Fruit fly (Drosophila melanogaster): ENCODE measurements around the gene CG32277.
A peak's percentile ranks its signal among the peaks of the same experiment; 100 is the strongest.

CG32277 gene

dm6 chr3L:3197464-3197863 lies 7.8 kb downstream of the CG32277 start, which contains the start of gene CG14966 (continued):
- TF ChIP-seq B-H2 (GFP tag; optimal IDR thresholded peaks at IDR 0.05) (peak; percentile 20), Dll (GFP tag; IDR thresholded peaks at IDR 0.05; ENCODE audit: partially characterized antibody) (peak; percentile 91), CG6254 (GFP tag; optimal IDR thresholded peaks at IDR 0.05) (no peak), Awh (GFP tag; IDR thresholded peaks at IDR 0.05) (no peak), Fer3 (tag; optimal IDR thresholded peaks at IDR 0.05) (no peak), CG12219 (GFP tag; optimal IDR thresholded peaks at IDR 0.05) (no peak), CG12155 (GFP tag; optimal IDR thresholded peaks at IDR 0.05) (peak; percentile 32), schlank (tag; optimal IDR thresholded peaks at IDR 0.05) (no peak), crp (GFP tag; optimal IDR thresholded peaks at IDR 0.05) (peak; percentile 84 to 98), twi (tag; optimal IDR thresholded peaks at IDR 0.05) (no peak), dmrt99B (tag; optimal IDR thresholded peaks at IDR 0.05) (no peak), tup (GFP tag; optimal IDR thresholded peaks at IDR 0.05) (no peak), vnd (GFP tag; IDR thresholded peaks at IDR 0.05; ENCODE audit: partially characterized antibody) (peak; percentile 75), CG2875 (GFP tag; optimal IDR thresholded peaks at IDR 0.05) (no peak), Sry-δ (GFP tag; optimal IDR thresholded peaks at IDR 0.05) (peak; percentile 96), HLH54F (GFP tag; optimal IDR thresholded peaks at IDR 0.05) (peak; percentile 42), ase (GFP tag; IDR thresholded peaks at IDR 0.05) (no peak), Hr78 (GFP tag; optimal IDR thresholded peaks at IDR 0.05) (no peak), Lpt (GFP tag; optimal IDR thresholded peaks at IDR 0.05) (no peak), CG3838 (GFP tag; optimal IDR thresholded peaks at IDR 0.05) (no peak), maf-S (GFP tag; optimal IDR thresholded peaks at IDR 0.05) (no peak), kah (GFP tag; optimal IDR thresholded peaks at IDR 0.05) (peak; percentile 15), tin (GFP tag; optimal IDR thresholded peaks at IDR 0.05) (peak; percentile 39), CG7745 (tag; optimal IDR thresholded peaks at IDR 0.05) (no peak), CG13775 (GFP tag; optimal IDR thresholded peaks at IDR 0.05) (no peak), H15 (GFP tag; IDR thresholded peaks at IDR 0.05) (no peak), ken (GFP tag; IDR thresholded peaks at IDR 0.05) (no peak), CG4360 (GFP tag; IDR thresholded peaks at IDR 0.05) (no peak), CG6765 (GFP tag; optimal IDR thresholded peaks at IDR 0.05) (no peak), ewg (GFP tag; optimal IDR thresholded peaks at IDR 0.05) (no peak), sim (GFP tag; IDR thresholded peaks at IDR 0.05) (no peak), ssp (GFP tag; IDR thresholded peaks at IDR 0.05) (no peak), Lhr (GFP tag; optimal IDR thresholded peaks at IDR 0.05) (no peak), Neu2 (GFP tag; optimal IDR thresholded peaks at IDR 0.05; ENCODE audit: borderline replicate concordance) (no peak), CG6654 (GFP tag; optimal IDR thresholded peaks at IDR 0.05) (no peak), CG9876 (GFP tag; optimal IDR thresholded peaks at IDR 0.05) (no peak), Sox102F (GFP tag; optimal IDR thresholded peaks at IDR 0.05) (no peak), lola (GFP tag; optimal IDR thresholded peaks at IDR 0.05) (no peak), corto (GFP tag; optimal IDR thresholded peaks at IDR 0.05) (no peak), CG13624 (GFP tag; optimal IDR thresholded peaks at IDR 0.05) (peak; percentile 54), disco-r (GFP tag; optimal IDR thresholded peaks at IDR 0.05) (no peak), CG17328 (GFP tag; IDR thresholded peaks at IDR 0.05) (no peak), TFAM (GFP tag; optimal IDR thresholded peaks at IDR 0.05) (no peak), Pdp1 (GFP tag; optimal IDR thresholded peaks at IDR 0.05) (peak in 1 of 2 experiments; percentile 47), kay (GFP tag; optimal IDR thresholded peaks at IDR 0.05) (no peak), Oli (tag; optimal IDR thresholded peaks at IDR 0.05) (no peak), CG4404 (GFP tag; IDR thresholded peaks at IDR 0.05) (no peak), pzg (GFP tag; optimal IDR thresholded peaks at IDR 0.05) (peak; percentile 89), Hey (tag; optimal IDR thresholded peaks at IDR 0.05) (no peak), CG16813 (GFP tag; IDR thresholded peaks at IDR 0.05; ENCODE audit: partially characterized antibody) (peak; percentile 91)

All from whole organism, embryonic.